Worm (Caenorhabditis elegans): Measurements from ENCODE around the gene nep-25.

- TF ChIP-seq lir-3 (tag; optimal IDR thresholded peaks at IDR 0.05) (no peak), fkh-10 (GFP tag; optimal IDR thresholded peaks at IDR 0.05) (no peak), F37D6.2 (tag; optimal IDR thresholded peaks at IDR 0.05) (no peak), zip-2 (tag; optimal IDR thresholded peaks at IDR 0.05) (no peak), lin-29 (GFP tag; IDR thresholded peaks at IDR 0.05) (no peak), gei-8 (GFP tag; optimal IDR thresholded peaks at IDR 0.05) (no peak), daf-16 (GFP tag; optimal IDR thresholded peaks at IDR 0.05) (no peak), daf-16 (tag; optimal IDR thresholded peaks at IDR 0.05) (no peak), pha-4 (GFP tag; IDR thresholded peaks at IDR 0.05) (no peak), pha-4 (tag; optimal IDR thresholded peaks at IDR 0.05) (no peak), unc-62 (GFP tag; optimal IDR thresholded peaks at IDR 0.05 in 1 of 2) (no peak), unc-62 (tag; optimal IDR thresholded peaks at IDR 0.05) (no peak), lin-39 (tag; optimal IDR thresholded peaks at IDR 0.05) (no peak), nhr-76 (tag; optimal IDR thresholded peaks at IDR 0.05) (no peak), nhr-25 (tag; optimal IDR thresholded peaks at IDR 0.05; ENCODE audit: borderline replicate concordance, insufficient read depth) (no peak)
Observed at ce11 chrII:5833136-5833535, 8.9 kb upstream of the nep-25 start, which contains the start of gene gtap-1.
